Worm (Caenorhabditis elegans): Measurements from ENCODE around the gene mcu-1.

DNA sequence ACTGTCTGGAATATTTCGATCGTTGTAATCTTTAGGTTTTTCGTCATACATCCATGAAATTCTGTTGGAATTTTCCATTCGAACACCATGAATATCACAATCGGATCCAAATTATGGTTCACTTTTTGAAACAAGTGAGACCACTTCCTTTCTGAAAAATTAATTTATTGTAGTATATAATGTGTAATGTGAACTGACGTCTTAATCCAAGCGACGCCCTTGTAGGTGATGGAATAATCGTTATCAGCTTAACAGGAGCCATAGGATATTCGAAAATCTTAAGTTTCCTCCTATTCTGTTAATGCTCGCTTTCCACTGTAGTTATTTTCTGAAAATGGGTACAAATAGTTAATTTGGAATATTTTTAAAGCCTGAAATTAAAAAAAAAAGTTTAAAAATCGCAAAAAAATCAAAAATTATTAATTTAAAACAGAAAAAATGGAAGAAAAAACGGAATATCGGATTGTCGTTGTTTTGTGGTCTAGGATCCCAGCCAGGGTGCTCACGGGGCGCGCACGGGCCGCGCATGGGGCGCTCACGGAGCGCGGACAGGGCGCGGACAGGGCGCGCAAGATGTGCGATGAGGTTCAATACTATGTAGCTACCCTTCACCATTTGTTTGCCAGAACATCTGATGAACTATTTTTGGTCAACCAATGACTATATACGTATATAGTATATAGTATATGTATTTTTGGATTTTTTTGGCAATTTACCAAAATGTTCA lies 23.4 kb upstream of the mcu-1 start, which contains the start of gene K02B2.6:
- TF ChIP-seq let-607 (tag; optimal IDR thresholded peaks at IDR 0.05), result no peak
- no peak for TF ChIP-seq F52B5.7 (tag; optimal IDR thresholded peaks at IDR 0.05)
- TF ChIP-seq hmg-1.2 (GFP tag; IDR thresholded peaks at IDR 0.05), result no peak
- no peak for TF ChIP-seq lin-40 (tag; optimal IDR thresholded peaks at IDR 0.05)
- no peak for TF ChIP-seq snpc-4 (GFP tag; optimal IDR thresholded peaks at IDR 0.05)
- no peak for TF ChIP-seq snpc-4 (tag; optimal IDR thresholded peaks at IDR 0.05)
- TF ChIP-seq ama-1 (optimal IDR thresholded peaks at IDR 0.05), result no peak
- TF ChIP-seq ama-1 (GFP tag; optimal IDR thresholded peaks at IDR 0.05), result no peak
- TF ChIP-seq unc-62 (GFP tag; optimal IDR thresholded peaks at IDR 0.05), result no peak
- TF ChIP-seq ccch-3 (GFP tag; optimal IDR thresholded peaks at IDR 0.05), result no peak
- TF ChIP-seq F22D6.2 (tag; optimal IDR thresholded peaks at IDR 0.05), result no peak
- TF ChIP-seq attf-6 (GFP tag; IDR thresholded peaks at IDR 0.05), result no peak
- TF ChIP-seq pha-4 (tag; optimal IDR thresholded peaks at IDR 0.05), result no peak
- TF ChIP-seq madf-10 (tag; optimal IDR thresholded peaks at IDR 0.05), result no peak
- no peak for TF ChIP-seq nhr-120 (GFP tag; IDR thresholded peaks at IDR 0.05)
- no peak for TF ChIP-seq ceh-40 (GFP tag; IDR thresholded peaks at IDR 0.05)
